Worm (Caenorhabditis elegans): ENCODE measurements around the gene ntp-1.

ntp-1 gene

ce11 chrIV:7816402-7817102 lies 21.9 kb upstream of the ntp-1 start (continued):
- TF ChIP-seq efl-1 (optimal IDR thresholded peaks at IDR 0.05) (peak; percentile 53 to 89), efl-1 (GFP tag; optimal IDR thresholded peaks at IDR 0.05 in 1 of 2) (peak; percentile 87 to 99), pax-3 (tag; optimal IDR thresholded peaks at IDR 0.05) (peak; percentile 53), Y116A8C.19 (tag; optimal IDR thresholded peaks at IDR 0.05; ENCODE audit: borderline replicate concordance) (peak; percentile 6), blmp-1 (tag; optimal IDR thresholded peaks at IDR 0.05) (peak; percentile 28), unc-130 (tag; optimal IDR thresholded peaks at IDR 0.05) (peak; percentile 3), ztf-4 (tag; optimal IDR thresholded peaks at IDR 0.05) (no peak), grh-1 (GFP tag; IDR thresholded peaks at IDR 0.05) (peak; percentile 73), fkh-4 (tag; optimal IDR thresholded peaks at IDR 0.05; ENCODE audit: borderline replicate concordance) (peak; percentile 60), vab-15 (tag; optimal IDR thresholded peaks at IDR 0.05) (no peak), efl-3 (GFP tag; optimal IDR thresholded peaks at IDR 0.05) (no peak), lin-13 (GFP tag; optimal IDR thresholded peaks at IDR 0.05) (no peak), ceh-90 (tag; optimal IDR thresholded peaks at IDR 0.05) (peak; percentile 82), tlp-1 (tag; optimal IDR thresholded peaks at IDR 0.05) (no peak), mep-1 (tag; optimal IDR thresholded peaks at IDR 0.05) (no peak), dsc-1 (tag; optimal IDR thresholded peaks at IDR 0.05) (peak; percentile 66), ztf-11 (tag; optimal IDR thresholded peaks at IDR 0.05) (peak in 1 of 2 experiments; percentile 71), nhr-84 (tag; optimal IDR thresholded peaks at IDR 0.05) (no peak), irx-1 (tag; optimal IDR thresholded peaks at IDR 0.05) (peak; percentile 69), nhr-76 (tag; optimal IDR thresholded peaks at IDR 0.05) (no peak), hlh-4 (tag; optimal IDR thresholded peaks at IDR 0.05) (no peak), nhr-11 (tag; optimal IDR thresholded peaks at IDR 0.05) (no peak), sptf-1 (tag; optimal IDR thresholded peaks at IDR 0.05) (no peak), mef-2 (tag; optimal IDR thresholded peaks at IDR 0.05) (no peak), nhr-47 (tag; optimal IDR thresholded peaks at IDR 0.05) (peak; percentile 68), xbp-1 (tag; optimal IDR thresholded peaks at IDR 0.05) (peak; percentile 49), fos-1 (tag; optimal IDR thresholded peaks at IDR 0.05) (no peak), snu-23 (GFP tag; optimal IDR thresholded peaks at IDR 0.05) (peak; percentile 44), fkh-10 (GFP tag; optimal IDR thresholded peaks at IDR 0.05) (no peak), rnt-1 (tag; optimal IDR thresholded peaks at IDR 0.05) (peak; percentile 86), lin-35 (GFP tag; optimal IDR thresholded peaks at IDR 0.05) (peak; percentile 74 to 93), unc-86 (tag; optimal IDR thresholded peaks at IDR 0.05) (no peak), jun-1 (tag; optimal IDR thresholded peaks at IDR 0.05) (no peak), dpl-1 (GFP tag; optimal IDR thresholded peaks at IDR 0.05) (peak; percentile 76 to 88 (median 86)), ces-1 (GFP tag; optimal IDR thresholded peaks at IDR 0.05) (no peak), C04F5.9 (tag; optimal IDR thresholded peaks at IDR 0.05) (peak; percentile 40), nhr-20 (tag; optimal IDR thresholded peaks at IDR 0.05) (peak; percentile 41), fkh-8 (tag; optimal IDR thresholded peaks at IDR 0.05) (no peak)

ce11 chrIV:7815683-7816183 lies 21.1 kb upstream of the ntp-1 start, which contains the start of gene cdgs-1:
TSS of gene cdgs-1 (minus strand) at chrIV:7815733.
- TF ChIP-seq sox-4 (tag; optimal IDR thresholded peaks at IDR 0.05) (no peak), lin-14 (GFP tag; optimal IDR thresholded peaks at IDR 0.05) (peak; percentile 85), nhr-11 (tag; optimal IDR thresholded peaks at IDR 0.05) (no peak), pqm-1 (tag; optimal IDR thresholded peaks at IDR 0.05) (no peak), lin-13 (GFP tag; optimal IDR thresholded peaks at IDR 0.05) (no peak), vab-15 (tag; optimal IDR thresholded peaks at IDR 0.05) (no peak), zag-1 (tag; optimal IDR thresholded peaks at IDR 0.05) (no peak), nhr-85 (tag) (peak; percentile 33), ceh-63 (GFP tag; optimal IDR thresholded peaks at IDR 0.05) (no peak), dpl-1 (GFP tag; optimal IDR thresholded peaks at IDR 0.05) (peak; percentile 36 to 41 (median 36)), Y116A8C.19 (tag; optimal IDR thresholded peaks at IDR 0.05; ENCODE audit: borderline replicate concordance) (no peak), fos-1 (tag; optimal IDR thresholded peaks at IDR 0.05) (no peak), lin-35 (GFP tag; optimal IDR thresholded peaks at IDR 0.05) (peak; percentile 41 to 73), xbp-1 (tag; optimal IDR thresholded peaks at IDR 0.05) (peak; percentile 18), zip-4 (GFP tag; optimal IDR thresholded peaks at IDR 0.05) (no peak), egl-13 (tag; optimal IDR thresholded peaks at IDR 0.05) (no peak), mdl-1 (tag; optimal IDR thresholded peaks at IDR 0.05) (peak in 1 of 2 experiments; percentile 82), unc-98 (GFP tag; IDR thresholded peaks at IDR 0.05) (no peak), lin-39 (tag; optimal IDR thresholded peaks at IDR 0.05) (no peak), C16A3.4 (tag; optimal IDR thresholded peaks at IDR 0.05) (peak; percentile 25), nhr-84 (tag; optimal IDR thresholded peaks at IDR 0.05) (no peak), aly-2 (tag; optimal IDR thresholded peaks at IDR 0.05) (no peak), tbx-2 (tag; optimal IDR thresholded peaks at IDR 0.05) (peak; percentile 28), nhr-28 (tag; optimal IDR thresholded peaks at IDR 0.05) (no peak)
